Worm (Caenorhabditis elegans) whole organism, L1 larva: ENCODE results near the gene ast-1.

Experiments
- C16A3.4 ChIP-seq: fragments of 150-350 bp; optimal IDR thresholded peaks from 2 replicates; lab custom pipeline; 2014; ENCODE audit warnings: missing biosample characterization, missing genetic modification characterization
- F16B12.6 ChIP-seq: fragments of 150-350 bp; optimal IDR thresholded peaks from 2 replicates; lab custom pipeline; 2014; ENCODE audit warnings: missing biosample characterization, missing genetic modification characterization
- aha-1 ChIP-seq: fragments of 150-350 bp; optimal IDR thresholded peaks from 2 replicates; lab custom pipeline; 2014; ENCODE audit warnings: missing biosample characterization, missing genetic modification characterization
- egl-27 ChIP-seq, 2 experiments: fragments of 150-350 bp in 1 of 2; sonication (generic microtip); optimal IDR thresholded peaks; 3 replicates each; lab custom pipeline; 2017 to 2018; ENCODE audit warnings: missing biosample characterization in 2 of 2, missing genetic modification characterization in 2 of 2, missing genetic modification reagents in 2 of 2
- fkh-4 ChIP-seq: sonication (generic microtip); optimal IDR thresholded peaks from 2 replicates; lab custom pipeline; 2016; ENCODE audit warnings: missing compliant biosample characterization, missing genetic modification characterization, borderline replicate concordance
- hlh-4 ChIP-seq: sonication (generic microtip); optimal IDR thresholded peaks from 2 replicates; lab custom pipeline; 2016; ENCODE audit warnings: mild to moderate bottlenecking, missing genetic modification characterization, missing compliant biosample characterization
- jun-1 ChIP-seq: fragments of 150-350 bp; optimal IDR thresholded peaks from 2 replicates; lab custom pipeline; 2014; ENCODE audit warnings: missing biosample characterization, missing genetic modification reagents, missing genetic modification characterization
- lin-13 ChIP-seq: fragments of 150-350 bp; optimal IDR thresholded peaks from 2 replicates; lab custom pipeline; 2014; ENCODE audit warnings: missing biosample characterization, missing genetic modification reagents, missing genetic modification characterization
- lin-35 ChIP-seq, 2 experiments: fragments of 150-350 bp; optimal IDR thresholded peaks; 2 replicates each; lab custom pipeline; 2014; ENCODE audit warnings: missing biosample characterization in 2 of 2, missing genetic modification characterization in 2 of 2, missing genetic modification reagents in 2 of 2
- nhr-11 ChIP-seq: fragments of 150-350 bp; optimal IDR thresholded peaks from 2 replicates; lab custom pipeline; 2014; ENCODE audit warnings: missing biosample characterization, missing genetic modification characterization
- nhr-90 ChIP-seq: sonication (generic microtip); optimal IDR thresholded peaks from 2 replicates; lab custom pipeline; 2016; ENCODE audit warnings: mild to moderate bottlenecking, missing genetic modification characterization, missing compliant biosample characterization; ENCODE audit not compliant: poor library complexity
- pax-3 ChIP-seq: fragments of 200-800 bp; sonication (Bioruptor generic); optimal IDR thresholded peaks from 2 replicates; lab custom pipeline; 2018; ENCODE audit warnings: mild to moderate bottlenecking, missing genetic modification characterization, moderate library complexity, missing compliant biosample characterization
- unc-98 ChIP-seq: fragments of 200-800 bp; sonication (Bioruptor generic); IDR thresholded peaks from 2 replicates; pipeline ENCODE4 v1.3.6; 2022; ENCODE audit warnings: missing genetic modification characterization, missing compliant biosample characterization

ast-1 gene

DNA sequence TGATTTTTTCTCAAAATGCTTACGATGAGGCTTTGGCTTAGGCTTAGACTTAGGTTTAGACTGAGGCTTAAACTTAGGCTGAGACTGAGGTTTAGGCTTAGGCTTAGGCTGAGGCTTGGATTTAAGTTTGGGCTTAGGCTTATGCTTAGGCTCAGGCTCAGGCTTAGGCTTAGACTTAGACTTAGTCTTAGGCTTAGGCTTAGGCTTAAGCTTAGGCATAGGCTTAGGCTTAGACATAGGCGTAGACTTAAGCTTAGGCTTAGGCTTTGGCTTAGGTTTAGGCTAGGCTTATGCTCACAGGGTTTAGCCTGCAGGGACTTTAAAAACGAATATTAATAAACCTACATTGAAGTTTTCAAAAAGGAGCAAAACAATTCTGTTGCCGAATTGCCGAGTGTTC is 53.3 kb downstream of the ast-1 start:
- TF ChIP-seq nhr-11 (tag; lab: Kevin White, UChicago) (no peak), nhr-90 (no peak), aha-1 (tag; lab: Kevin White, UChicago) (no peak), lin-13 (no peak), jun-1 (no peak), pax-3 (no peak), C16A3.4 (tag; lab: Kevin White, UChicago) (no peak)

ce11 chrII:4081141-4081540 is 54.0 kb downstream of the ast-1 start:
- TF ChIP-seq F16B12.6 (no peak), fkh-4 (tag; lab: Kevin White, UChicago) (no peak), egl-27 (tag; optimal IDR thresholded peaks at IDR 0.05; lab: Kevin White, UChicago) (no peak), lin-35 (GFP tag; optimal IDR thresholded peaks at IDR 0.05; lab: Kevin White, UChicago) (no peak), hlh-4 (tag; lab: Kevin White, UChicago) (no peak), unc-98 (GFP tag; lab: Robert Waterston, UW) (no peak)
